Fruit fly (Drosophila melanogaster) whole organism: ENCODE results near the gene GckIII.
A peak's percentile ranks its signal among the peaks of the same experiment; 100 is the strongest.

Experiments used
- CG8478 ChIP-seq: fragments of >200 bp; optimal IDR thresholded peaks from 2 replicates; lab custom pipeline; 2018; ENCODE audit warnings: inconsistent platforms
- Dll ChIP-seq: fragments of >200 bp; optimal IDR thresholded peaks from 2 replicates; lab custom pipeline; 2017
- EcR ChIP-seq, 2 experiments: fragments of >200 bp; optimal IDR thresholded peaks; 2 replicates each; lab custom pipeline; 2017; ENCODE audit warnings: missing biosample characterization in 2 of 2, missing genetic modification characterization in 2 of 2, missing genetic modification reagents in 2 of 2
- pan ChIP-seq: fragments of >200 bp; optimal IDR thresholded peaks from 2 replicates; lab custom pipeline; 2017
- psq ChIP-seq: fragments of >200 bp; optimal IDR thresholded peaks from 2 replicates; lab custom pipeline; 2017
- usp ChIP-seq: fragments of >200 bp; optimal IDR thresholded peaks from 2 replicates; lab custom pipeline; 2017; ENCODE audit warnings: missing biosample characterization, missing genetic modification characterization, mixed read lengths

The GckIII gene

DNA sequence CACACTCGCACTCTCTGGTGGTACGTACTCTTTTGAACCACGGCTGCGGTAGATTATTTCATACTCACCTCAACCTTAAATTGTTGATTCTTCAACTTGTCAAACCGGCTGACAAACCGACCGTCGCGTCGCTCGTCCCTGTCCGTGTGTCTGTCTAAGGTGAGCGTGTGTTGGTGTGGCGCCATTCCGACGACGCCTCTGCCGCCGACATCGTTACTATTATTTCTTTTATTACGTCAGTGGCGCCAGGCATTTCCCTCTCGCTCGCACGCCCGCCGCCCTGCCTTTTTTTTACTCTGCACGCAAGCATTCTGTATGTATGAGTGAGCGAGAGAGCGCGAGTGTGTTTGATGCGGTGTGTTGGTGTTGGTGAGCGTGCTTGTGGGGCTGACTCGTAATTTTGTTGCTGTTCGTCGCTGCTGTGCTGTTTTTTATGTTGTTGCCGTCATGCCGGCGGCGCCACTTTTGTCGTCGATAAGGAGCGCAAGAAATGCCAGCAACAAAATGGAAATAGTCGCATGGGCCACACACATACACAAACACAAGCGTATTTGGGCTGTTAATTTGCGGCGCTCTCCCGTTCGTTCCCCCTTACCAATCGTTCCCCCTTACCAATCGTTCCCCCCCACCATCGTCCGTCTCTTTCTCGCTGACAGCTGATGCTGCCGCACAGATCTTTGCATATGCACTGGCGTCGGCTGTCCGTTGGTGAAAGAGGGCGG, 29.0 kb upstream of the GckIII start:
- TF ChIP-seq Dll: peak; percentile 97
- no peak for TF ChIP-seq psq (lab: Kevin White, UChicago)
- peak; percentile 77 for TF ChIP-seq CG8478 (lab: Kevin White, UChicago)
- no peak for TF ChIP-seq usp (GFP tag; lab: Kevin White, UChicago)
- TF ChIP-seq pan (lab: Kevin White, UChicago): peak; percentile 51

DNA sequence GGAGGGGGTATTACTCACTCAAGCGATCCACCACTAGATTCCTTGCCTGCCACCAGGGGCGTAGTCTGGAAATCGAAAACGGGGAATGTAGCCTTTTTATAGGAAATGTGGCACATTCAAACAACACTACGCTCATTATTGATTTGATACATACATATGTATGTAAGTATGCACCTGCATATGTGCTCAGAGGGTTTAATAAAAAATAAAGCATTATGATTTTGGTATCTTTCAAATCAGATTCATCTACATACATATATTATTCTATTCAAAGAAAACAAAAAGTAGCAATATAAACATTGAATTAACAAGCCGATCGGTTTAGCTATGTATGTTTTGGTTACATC, 28.4 kb upstream of the GckIII start:
- TF ChIP-seq EcR (GFP tag; optimal IDR thresholded peaks at IDR 0.05; lab: Kevin White, UChicago): no peak
- no peak for TF ChIP-seq Dll
- no peak for TF ChIP-seq psq (lab: Kevin White, UChicago)
- no peak for TF ChIP-seq usp (GFP tag; lab: Kevin White, UChicago)
- no peak for TF ChIP-seq CG8478 (lab: Kevin White, UChicago)
- TF ChIP-seq pan (lab: Kevin White, UChicago): no peak

DNA sequence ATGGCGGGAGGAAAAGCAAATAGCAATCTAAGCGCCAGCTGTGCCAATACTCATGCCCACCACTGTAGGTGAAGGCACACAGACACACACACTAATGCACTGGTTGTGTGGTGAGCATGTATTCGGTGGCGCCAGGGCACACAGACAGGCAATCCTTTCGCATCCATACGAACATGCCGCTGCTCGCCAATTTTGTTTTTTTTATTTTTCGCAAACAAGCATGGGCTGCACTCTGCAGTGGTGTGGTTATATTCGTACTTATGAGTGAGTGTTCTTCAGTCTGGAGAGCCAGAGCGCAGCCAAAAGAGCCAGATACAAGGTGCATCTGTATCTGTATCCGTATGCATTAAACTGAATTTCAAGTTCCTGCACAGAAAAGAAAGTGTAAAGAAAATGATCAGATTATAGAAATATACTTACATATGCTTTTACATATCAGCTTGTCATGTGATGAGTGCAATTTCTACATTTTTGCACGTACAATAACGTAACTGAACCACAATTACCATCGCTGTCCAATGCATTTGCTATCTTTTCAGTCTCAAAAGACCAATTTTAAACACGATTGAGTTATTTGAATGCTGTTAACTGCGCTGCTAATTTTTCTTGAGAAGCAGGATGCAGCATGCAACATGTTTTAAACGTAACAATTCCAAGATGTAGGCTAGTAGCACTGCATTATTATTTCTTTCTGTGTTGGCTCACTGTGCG, 26.1 kb upstream of the GckIII start:
- no peak for TF ChIP-seq EcR (GFP tag; optimal IDR thresholded peaks at IDR 0.05; lab: Kevin White, UChicago)
- no peak for TF ChIP-seq pan (lab: Kevin White, UChicago)
- no peak for TF ChIP-seq usp (GFP tag; lab: Kevin White, UChicago)
- no peak for TF ChIP-seq CG8478 (lab: Kevin White, UChicago)
- TF ChIP-seq psq (lab: Kevin White, UChicago): no peak
- TF ChIP-seq Dll: no peak

DNA sequence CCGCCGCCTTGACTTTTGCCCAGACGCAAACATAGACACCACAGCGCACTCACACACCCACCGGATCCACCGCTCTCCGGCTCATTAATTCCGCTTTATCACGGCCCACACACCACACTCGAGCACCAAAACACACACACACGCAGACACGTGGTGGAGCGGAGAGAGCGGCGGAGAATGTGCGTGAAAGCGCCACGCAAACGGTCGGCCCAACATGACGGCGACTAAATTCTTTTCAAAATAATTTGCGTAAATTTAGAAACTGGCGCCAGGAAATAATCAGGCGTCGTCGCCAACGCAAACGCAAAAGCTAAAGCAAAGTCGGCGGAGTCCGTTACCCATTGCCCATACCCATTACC, 25.5 kb upstream of the GckIII start:
- TF ChIP-seq CG8478 (lab: Kevin White, UChicago): no peak
- TF ChIP-seq Dll: no peak
- no peak for TF ChIP-seq pan (lab: Kevin White, UChicago)
- TF ChIP-seq EcR (GFP tag; optimal IDR thresholded peaks at IDR 0.05; lab: Kevin White, UChicago): no peak
- TF ChIP-seq psq (lab: Kevin White, UChicago): no peak
- no peak for TF ChIP-seq usp (GFP tag; lab: Kevin White, UChicago)

DNA sequence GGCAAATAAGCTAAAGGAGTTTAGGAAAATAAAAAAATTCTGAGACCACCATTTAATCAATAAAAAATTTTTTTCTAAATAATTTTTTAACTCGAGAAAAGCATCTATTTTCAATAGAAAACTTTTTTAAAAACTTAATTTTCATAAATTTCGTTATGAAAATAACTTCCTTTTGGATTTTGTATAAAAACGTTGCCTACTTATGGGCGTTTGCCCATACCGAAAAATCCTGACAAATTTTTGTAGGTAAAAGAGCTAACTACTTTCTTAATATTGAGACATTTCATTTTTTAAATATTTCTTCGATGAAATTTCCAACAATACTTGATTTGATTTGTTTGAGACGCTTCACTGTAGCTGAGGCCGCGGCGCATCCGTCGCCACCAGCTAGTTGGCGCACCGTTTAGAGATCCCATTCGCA, 25.1 kb upstream of the GckIII start:
- TF ChIP-seq pan (lab: Kevin White, UChicago): no peak
- TF ChIP-seq Dll: no peak
- no peak for TF ChIP-seq EcR (GFP tag; optimal IDR thresholded peaks at IDR 0.05; lab: Kevin White, UChicago)
- TF ChIP-seq CG8478 (lab: Kevin White, UChicago): no peak
- no peak for TF ChIP-seq psq (lab: Kevin White, UChicago)
- no peak for TF ChIP-seq usp (GFP tag; lab: Kevin White, UChicago)

DNA sequence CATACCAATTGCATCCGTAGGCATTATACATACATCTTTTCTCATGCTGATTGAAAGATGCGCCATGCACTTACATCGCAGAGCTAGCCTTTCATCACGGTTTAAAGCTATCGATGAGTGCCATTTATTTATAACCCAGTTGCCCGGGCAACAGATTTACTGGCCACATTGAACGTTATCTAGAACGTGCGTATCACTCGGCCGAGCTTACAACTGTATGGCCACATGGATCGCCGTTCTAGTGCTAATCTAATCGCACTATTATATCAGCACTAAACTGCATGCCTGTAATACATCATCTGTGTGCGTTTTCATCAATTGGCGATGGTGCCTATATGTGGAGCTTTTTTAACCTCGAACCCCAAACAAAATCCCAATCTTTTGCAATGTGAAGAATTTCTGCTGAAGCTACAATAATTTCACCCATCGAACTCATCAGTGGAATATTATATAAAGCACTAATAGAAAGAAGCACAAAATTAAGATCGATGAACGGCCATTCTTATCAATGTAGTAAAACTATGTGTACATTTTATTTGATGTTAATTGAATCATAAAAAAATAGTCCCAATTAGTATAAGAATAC, 24.4 kb upstream of the GckIII start:
- no peak for TF ChIP-seq EcR (GFP tag; optimal IDR thresholded peaks at IDR 0.05; lab: Kevin White, UChicago)
- no peak for TF ChIP-seq psq (lab: Kevin White, UChicago)
- no peak for TF ChIP-seq pan (lab: Kevin White, UChicago)
- no peak for TF ChIP-seq CG8478 (lab: Kevin White, UChicago)
- TF ChIP-seq usp (GFP tag; lab: Kevin White, UChicago): no peak

DNA sequence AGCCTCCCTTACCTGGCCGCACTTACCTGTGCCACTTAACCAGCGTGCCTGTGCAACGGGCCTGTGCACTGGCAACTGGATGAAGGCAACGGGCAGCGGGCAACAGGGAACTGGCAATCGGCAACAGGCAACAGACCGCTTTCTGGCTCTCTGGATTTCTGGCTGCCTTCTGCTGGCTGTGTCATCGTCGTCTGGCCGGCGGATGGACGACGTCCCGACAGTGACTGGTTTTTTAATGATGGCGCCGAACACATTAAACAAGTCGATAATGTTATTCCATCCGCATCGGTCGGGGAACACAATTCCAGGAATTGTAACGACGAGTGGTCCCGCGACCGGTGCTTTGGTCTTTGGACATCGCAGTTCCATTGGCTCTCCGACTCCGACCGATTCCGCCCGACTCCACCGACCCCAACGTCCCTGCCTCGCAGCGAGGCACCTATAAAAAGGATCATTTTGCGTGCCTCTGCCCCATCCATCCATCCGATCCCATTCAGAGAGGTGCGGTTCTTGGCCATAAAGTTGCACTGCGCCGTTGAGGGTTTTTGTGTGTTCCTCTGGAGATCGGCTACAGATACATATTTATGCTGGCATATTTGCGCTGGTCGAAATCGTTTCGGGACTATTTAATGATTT, 23.5 kb upstream of the GckIII start:
- no peak for TF ChIP-seq psq (lab: Kevin White, UChicago)
- peak; percentile 13 for TF ChIP-seq Dll

DNA sequence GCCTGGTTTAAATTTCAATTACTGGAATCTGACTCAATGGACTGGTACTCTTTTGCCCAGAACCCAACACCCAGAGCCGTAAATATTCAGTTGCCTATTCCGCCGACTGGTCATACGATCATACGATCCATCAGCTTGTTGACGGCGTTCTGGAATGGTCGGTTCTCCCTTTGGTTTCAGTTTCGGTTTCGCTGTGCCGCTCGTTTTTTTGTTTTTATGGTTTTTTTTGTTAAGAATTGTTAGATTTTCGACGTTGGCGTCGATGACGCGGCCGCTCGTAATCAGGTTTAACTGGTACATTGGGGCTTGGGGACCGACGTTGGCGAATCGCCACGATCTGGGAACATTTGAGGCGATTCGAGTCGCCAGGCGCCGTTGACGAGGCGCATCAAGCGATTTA, 22.6 kb upstream of the GckIII start:
- no peak for TF ChIP-seq EcR (GFP tag; optimal IDR thresholded peaks at IDR 0.05; lab: Kevin White, UChicago)

DNA sequence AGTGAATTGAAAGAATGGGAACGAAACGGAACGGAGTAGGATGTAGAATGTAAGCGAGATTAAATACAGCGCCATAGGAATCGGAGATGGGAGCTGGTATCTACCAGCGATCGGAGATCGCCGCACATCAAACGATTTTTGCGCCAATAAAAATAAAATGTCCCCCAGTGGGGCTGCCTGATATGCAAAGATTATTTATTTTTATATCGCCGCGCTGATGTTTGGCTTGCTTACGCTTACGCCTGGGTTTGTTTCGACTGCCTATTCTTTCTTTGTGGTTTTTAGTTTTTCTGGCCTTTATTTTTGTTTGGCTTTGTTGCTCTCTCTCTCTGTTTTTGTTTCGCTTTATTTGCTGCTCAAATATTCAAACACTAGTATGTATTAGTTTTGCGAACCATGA, 21.6 kb upstream of the GckIII start:
- no peak for TF ChIP-seq CG8478 (lab: Kevin White, UChicago)
- TF ChIP-seq pan (lab: Kevin White, UChicago): no peak
- no peak for TF ChIP-seq Dll
- TF ChIP-seq usp (GFP tag; lab: Kevin White, UChicago): no peak

DNA sequence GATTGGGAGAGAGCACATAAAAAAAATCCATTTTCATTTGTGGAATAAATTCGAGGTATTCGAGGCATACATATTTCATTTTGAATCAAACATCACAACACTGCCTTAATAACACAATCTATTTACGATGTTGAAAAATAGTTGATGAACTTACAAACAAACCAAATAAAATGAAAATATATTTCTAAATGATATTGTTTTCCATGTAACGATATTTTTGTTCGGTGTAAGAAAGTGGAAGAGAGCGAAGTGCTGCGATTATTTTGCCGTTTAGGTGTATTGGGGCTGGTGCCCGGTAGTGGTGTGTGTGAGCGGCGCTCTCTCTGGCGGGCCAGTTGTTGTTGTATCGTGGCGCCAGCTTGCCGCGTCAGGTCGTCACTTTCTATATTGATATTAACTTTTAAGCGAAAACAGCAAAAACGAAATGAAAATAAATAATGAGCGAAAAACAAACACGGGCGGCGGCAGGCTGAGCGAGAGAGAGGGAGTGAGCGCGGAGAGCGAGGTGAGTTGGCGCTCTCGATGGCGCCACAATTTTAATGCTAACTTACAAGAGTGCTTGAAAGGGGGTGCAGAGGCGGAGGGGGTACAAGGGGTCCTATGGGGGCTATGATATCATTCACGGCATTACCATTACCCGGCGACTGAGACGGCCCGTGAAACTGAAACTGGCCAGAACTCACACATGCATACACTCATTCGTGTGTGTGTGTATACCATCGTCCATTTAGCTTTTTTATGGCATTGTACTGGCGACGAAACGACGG, 20.1 kb upstream of the GckIII start:
- TF ChIP-seq psq (lab: Kevin White, UChicago) (no peak), EcR (GFP tag; optimal IDR thresholded peaks at IDR 0.05; lab: Kevin White, UChicago) (no peak), Dll (peak; percentile 95), usp (GFP tag; lab: Kevin White, UChicago) (no peak)

DNA sequence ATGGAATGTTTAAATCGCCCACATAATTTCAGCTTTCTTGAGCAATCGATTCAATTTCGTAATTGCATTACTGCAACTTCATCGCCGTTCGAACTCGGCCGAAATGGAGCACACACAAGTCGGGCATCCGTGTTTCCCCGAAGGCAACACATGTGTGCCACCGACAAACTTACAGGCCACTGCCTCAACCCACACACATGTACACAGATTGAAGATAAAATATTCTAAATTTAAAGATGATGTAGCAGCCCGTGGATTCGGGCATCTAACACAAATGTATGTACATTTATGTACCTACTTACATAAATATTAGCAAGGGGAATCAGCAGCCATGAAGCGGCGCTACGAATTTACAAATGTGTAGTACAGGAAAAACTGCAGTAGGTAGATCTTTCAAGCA, 19.2 kb upstream of the GckIII start:
- no peak for TF ChIP-seq usp (GFP tag; lab: Kevin White, UChicago)
- no peak for TF ChIP-seq EcR (GFP tag; optimal IDR thresholded peaks at IDR 0.05; lab: Kevin White, UChicago)
- TF ChIP-seq psq (lab: Kevin White, UChicago): no peak
- TF ChIP-seq CG8478 (lab: Kevin White, UChicago): no peak
- no peak for TF ChIP-seq pan (lab: Kevin White, UChicago)
- TF ChIP-seq Dll: no peak
